Worm (Caenorhabditis elegans): ENCODE data around the gene gldi-1.

DNA sequence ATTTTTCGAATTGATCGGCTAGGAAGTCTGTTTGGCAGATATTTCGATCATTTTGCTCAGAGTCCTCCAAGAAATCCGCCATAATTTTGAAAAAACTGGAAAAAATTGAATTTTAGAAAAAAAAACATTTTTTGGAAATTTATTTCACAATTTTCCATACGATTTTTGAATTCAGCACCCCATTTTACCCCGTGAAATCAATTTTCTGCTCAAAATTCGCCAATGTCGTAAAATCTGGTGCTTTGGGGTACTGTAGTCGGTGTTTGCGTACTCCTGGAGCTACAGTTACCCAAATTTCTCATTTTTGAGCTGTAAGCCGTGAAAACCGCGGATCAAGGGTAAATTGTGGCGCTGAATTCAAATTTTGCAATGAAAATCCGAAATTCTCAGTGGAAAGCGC is 26.4 kb downstream of the gldi-1 start, which contains the start of gene gvd-1:
- TF ChIP-seq nhr-25 (tag; optimal IDR thresholded peaks at IDR 0.05; ENCODE audit: borderline replicate concordance, insufficient read depth) (no peak), unc-130 (GFP tag; optimal IDR thresholded peaks at IDR 0.05) (no peak)
